Worm (Caenorhabditis elegans): ENCODE data around the gene Y102A11A.3.

Gene Y102A11A.3

ce11 chrX:2074055-2074454 is 55.1 kb downstream of the Y102A11A.3 start, which contains the start of gene txdc-12.2:
TSS of gene txdc-12.2 (plus strand) at chrX:2074450.
- TF ChIP-seq F49E8.2 (tag; optimal IDR thresholded peaks at IDR 0.05; ENCODE audit: insufficient read depth) (no peak), F39B2.1 (GFP tag; IDR thresholded peaks at IDR 0.05) (no peak)
